Worm (Caenorhabditis elegans): ENCODE data around the gene fbxc-23.

The fbxc-23 gene

DNA sequence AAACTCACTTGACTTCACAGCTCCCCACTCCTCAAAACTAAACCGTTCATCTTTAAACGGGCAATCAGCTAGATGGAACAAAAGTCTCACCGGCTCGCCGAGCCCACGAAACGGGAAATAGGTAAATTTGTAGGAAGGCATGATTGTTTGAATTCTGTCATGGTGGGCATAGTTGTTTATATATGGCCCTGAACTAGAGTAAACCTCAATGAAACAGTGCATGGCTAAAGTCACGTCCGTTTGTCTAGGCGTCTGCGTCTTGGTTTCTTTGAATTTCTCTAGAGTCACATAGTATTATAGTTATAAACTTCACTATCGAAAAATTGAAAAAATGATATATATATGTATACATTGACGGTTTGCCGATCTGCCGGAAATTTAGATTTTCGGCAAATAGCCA, 30.6 kb upstream of the fbxc-23 start, which contains the start of gene gst-19:
TSS of gene gst-19 (minus strand) at position 145 of the 400 bp plus-strand sequence.
- TF ChIP-seq snu-23 (GFP tag; optimal IDR thresholded peaks at IDR 0.05) (peak; percentile 28), dpl-1 (GFP tag; optimal IDR thresholded peaks at IDR 0.05) (peak in 1 of 3 experiments; percentile 2), ceh-90 (tag; optimal IDR thresholded peaks at IDR 0.05) (no peak), nhr-20 (tag; optimal IDR thresholded peaks at IDR 0.05) (peak; percentile 52), efl-1 (optimal IDR thresholded peaks at IDR 0.05) (no peak), efl-1 (GFP tag; optimal IDR thresholded peaks at IDR 0.05 in 1 of 2) (no peak), mab-9 (GFP tag; IDR thresholded peaks at IDR 0.05) (no peak), lin-14 (GFP tag; optimal IDR thresholded peaks at IDR 0.05) (peak; percentile 20), hlh-4 (tag; optimal IDR thresholded peaks at IDR 0.05) (no peak), hpl-2 (GFP tag; optimal IDR thresholded peaks at IDR 0.05) (no peak)

- no peak for TF ChIP-seq elt-2 (tag; optimal IDR thresholded peaks at IDR 0.05)
- no peak for TF ChIP-seq dpl-1 (GFP tag; optimal IDR thresholded peaks at IDR 0.05)
- TF ChIP-seq Y116A8C.19 (tag; optimal IDR thresholded peaks at IDR 0.05; ENCODE audit: borderline replicate concordance), result no peak
- no peak for TF ChIP-seq ztf-4 (tag; optimal IDR thresholded peaks at IDR 0.05)
- peak; percentile 9 for TF ChIP-seq lin-14 (GFP tag; optimal IDR thresholded peaks at IDR 0.05)
- no peak for TF ChIP-seq mdl-1 (tag; optimal IDR thresholded peaks at IDR 0.05)
- no peak for TF ChIP-seq nhr-84 (tag; optimal IDR thresholded peaks at IDR 0.05)
- TF ChIP-seq skn-1 (tag; optimal IDR thresholded peaks at IDR 0.05), result peak; percentile 97
- no peak for TF ChIP-seq fkh-10 (GFP tag; optimal IDR thresholded peaks at IDR 0.05)
- TF ChIP-seq nhr-20 (tag; optimal IDR thresholded peaks at IDR 0.05), result peak; percentile 9
- TF ChIP-seq lin-13 (GFP tag; optimal IDR thresholded peaks at IDR 0.05), result no peak
- TF ChIP-seq ces-1 (GFP tag; optimal IDR thresholded peaks at IDR 0.05), result no peak
- no peak for TF ChIP-seq xbp-1 (tag; optimal IDR thresholded peaks at IDR 0.05)
- TF ChIP-seq efl-1 (optimal IDR thresholded peaks at IDR 0.05), result no peak
- peak in 1 of 2 experiments; percentile 82 for TF ChIP-seq efl-1 (GFP tag; optimal IDR thresholded peaks at IDR 0.05 in 1 of 2)
Observed at ce11 chrII:13624330-13624729, 28.0 kb upstream of the fbxc-23 start, which contains the start of gene gst-16. TSS of gene gst-16 (minus strand) at chrII:13624440.

DNA sequence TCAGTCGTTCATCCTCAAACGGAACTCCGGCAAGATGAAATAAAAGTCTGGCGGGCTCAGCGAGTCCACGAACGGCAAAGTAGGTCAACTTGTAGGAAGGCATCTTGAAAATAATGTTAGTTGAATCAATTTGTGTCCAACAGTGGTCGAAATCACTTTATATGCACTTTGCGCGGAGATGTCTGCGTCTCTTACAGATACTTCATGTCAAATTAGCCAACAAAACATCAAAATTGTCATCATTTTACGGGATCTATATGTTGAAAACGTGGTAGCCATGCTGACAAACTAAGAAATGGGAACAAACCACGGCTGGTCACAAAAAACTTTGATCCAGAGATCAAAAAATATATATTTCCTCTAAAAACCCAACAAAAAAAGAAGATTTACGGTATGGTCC, 21.5 kb upstream of the fbxc-23 start, which contains the start of gene gst-12:
TSS of gene gst-12 (minus strand) at position 254 of the 400 bp plus-strand sequence.
- TF ChIP-seq mep-1 (tag; optimal IDR thresholded peaks at IDR 0.05) (no peak), snu-23 (GFP tag; optimal IDR thresholded peaks at IDR 0.05) (peak; percentile 4), nhr-71 (tag; optimal IDR thresholded peaks at IDR 0.05) (peak; percentile 29), fkh-8 (tag; optimal IDR thresholded peaks at IDR 0.05) (peak; percentile 2), skn-1 (tag; optimal IDR thresholded peaks at IDR 0.05) (peak; percentile 86), nhr-20 (tag; optimal IDR thresholded peaks at IDR 0.05) (peak; percentile 71), ceh-63 (GFP tag; optimal IDR thresholded peaks at IDR 0.05) (no peak), lin-14 (GFP tag; optimal IDR thresholded peaks at IDR 0.05) (peak; percentile 50), nhr-85 (tag) (peak; percentile 77)

- peak; percentile 72 for TF ChIP-seq nhr-20 (tag; optimal IDR thresholded peaks at IDR 0.05)
- no peak for TF ChIP-seq fos-1 (tag; optimal IDR thresholded peaks at IDR 0.05)
- peak; percentile 12 for TF ChIP-seq nhr-71 (tag; optimal IDR thresholded peaks at IDR 0.05)
Observed at ce11 chrII:13616000-13616399, 19.6 kb upstream of the fbxc-23 start, which contains the start of gene gst-14. TSS of gene gst-14 (minus strand) at chrII:13616100.

ce11 chrII:13614516-13614915, 18.2 kb upstream of the fbxc-23 start:
- TF ChIP-seq pax-3 (tag; optimal IDR thresholded peaks at IDR 0.05) (no peak), vab-15 (tag; optimal IDR thresholded peaks at IDR 0.05) (no peak), fkh-8 (tag; optimal IDR thresholded peaks at IDR 0.05) (peak; percentile 4), C04F5.9 (tag; optimal IDR thresholded peaks at IDR 0.05) (no peak), mep-1 (tag; optimal IDR thresholded peaks at IDR 0.05) (no peak), xbp-1 (tag; optimal IDR thresholded peaks at IDR 0.05) (no peak), lin-14 (GFP tag; optimal IDR thresholded peaks at IDR 0.05) (peak; percentile 70), lin-15B (tag; optimal IDR thresholded peaks at IDR 0.05) (no peak), nhr-76 (tag; optimal IDR thresholded peaks at IDR 0.05) (no peak), nhr-90 (tag; optimal IDR thresholded peaks at IDR 0.05; ENCODE audit: poor library complexity) (no peak), mab-9 (GFP tag; IDR thresholded peaks at IDR 0.05) (no peak), blmp-1 (tag; optimal IDR thresholded peaks at IDR 0.05) (no peak), nhr-71 (tag; optimal IDR thresholded peaks at IDR 0.05) (peak; percentile 20), C34B4.2 (tag; optimal IDR thresholded peaks at IDR 0.05) (no peak), lin-13 (GFP tag; optimal IDR thresholded peaks at IDR 0.05) (no peak), nhr-20 (tag; optimal IDR thresholded peaks at IDR 0.05) (peak; percentile 13), egl-13 (tag; optimal IDR thresholded peaks at IDR 0.05) (no peak), unc-30 (tag; optimal IDR thresholded peaks at IDR 0.05) (no peak), fkh-10 (GFP tag; optimal IDR thresholded peaks at IDR 0.05) (no peak), unc-130 (tag; optimal IDR thresholded peaks at IDR 0.05) (no peak), nhr-85 (tag) (peak; percentile 84)

Data from whole organism, L1 larva.